Worm (Caenorhabditis elegans) whole organism, L1 larva: ENCODE results near the gene F26F12.3.

Source experiments
- C16A3.4 ChIP-seq: fragments of 150-350 bp; optimal IDR thresholded peaks from 2 replicates; lab custom pipeline; 2014; ENCODE audit warnings: missing biosample characterization, missing genetic modification characterization
- F16B12.6 ChIP-seq: fragments of 150-350 bp; optimal IDR thresholded peaks from 2 replicates; lab custom pipeline; 2014; ENCODE audit warnings: missing biosample characterization, missing genetic modification characterization
- Y116A8C.19 ChIP-seq: sonication (generic microtip); optimal IDR thresholded peaks from 2 replicates; lab custom pipeline; 2016; ENCODE audit warnings: missing compliant biosample characterization, missing genetic modification characterization, borderline replicate concordance
- ama-1 ChIP-seq: fragments of 150-350 bp; optimal IDR thresholded peaks from 2 replicates; lab custom pipeline; 2014
- blmp-1 ChIP-seq: fragments of 150-350 bp; optimal IDR thresholded peaks from 2 replicates; lab custom pipeline; 2014; ENCODE audit warnings: missing biosample characterization, missing genetic modification characterization
- ceh-8 ChIP-seq: fragments of 200-800 bp; sonication (Bioruptor generic); optimal IDR thresholded peaks from 2 replicates; lab custom pipeline; 2018; ENCODE audit warnings: mild to moderate bottlenecking, missing genetic modification characterization, moderate library complexity, missing compliant biosample characterization
- ceh-82 ChIP-seq, 3 experiments: fragments of 150-350 bp in 1 of 3; sonication (generic microtip) in 2 of 3; optimal IDR thresholded peaks; 2 replicates each; lab custom pipeline; 2014 to 2017; ENCODE audit warnings: missing biosample characterization in 3 of 3, missing genetic modification characterization in 3 of 3
- dpl-1 ChIP-seq, 3 experiments: fragments of 150-350 bp in 2 of 3; sonication (generic microtip) in 1 of 3; optimal IDR thresholded peaks; 2 replicates each; lab custom pipeline; 2014 to 2017; ENCODE audit warnings: missing biosample characterization in 3 of 3, missing genetic modification characterization in 3 of 3, missing genetic modification reagents in 3 of 3
- dsc-1 ChIP-seq: sonication (generic microtip); optimal IDR thresholded peaks from 2 replicates; lab custom pipeline; 2016; ENCODE audit warnings: mild to moderate bottlenecking, missing genetic modification characterization, missing compliant biosample characterization
- efl-1 ChIP-seq, 4 experiments: fragments of 150-350 bp; optimal IDR thresholded peaks in 3 of 4; peaks in 1 of 4; 1 replicate in 1 of 4; 2 replicates in 3 of 4; lab custom pipeline; 2014; ENCODE audit warnings: missing biosample characterization in 2 of 4, missing genetic modification characterization in 2 of 4, missing genetic modification reagents in 2 of 4
- efl-3 ChIP-seq: fragments of 200-800 bp; sonication (Bioruptor generic); optimal IDR thresholded peaks from 2 replicates; lab custom pipeline; 2018; ENCODE audit warnings: mild to moderate bottlenecking, missing genetic modification characterization, missing compliant biosample characterization
- egl-13 ChIP-seq: sonication (generic microtip); optimal IDR thresholded peaks from 2 replicates; lab custom pipeline; 2016; ENCODE audit warnings: missing genotype, missing genetic modification reagents, missing genetic modification characterization, missing compliant biosample characterization
- egl-27 ChIP-seq, 2 experiments: fragments of 150-350 bp in 1 of 2; sonication (generic microtip); optimal IDR thresholded peaks; 3 replicates each; lab custom pipeline; 2017 to 2018; ENCODE audit warnings: missing biosample characterization in 2 of 2, missing genetic modification characterization in 2 of 2, missing genetic modification reagents in 2 of 2
- elt-2 ChIP-seq: sonication (generic microtip); optimal IDR thresholded peaks from 2 replicates; lab custom pipeline; 2016; ENCODE audit warnings: missing genetic modification characterization, mild to moderate bottlenecking, inconsistent platforms, missing compliant biosample characterization, missing genetic modification reagents
- ets-5 ChIP-seq: fragments of 200-800 bp; sonication (Bioruptor generic); IDR thresholded peaks from 2 replicates; pipeline ENCODE4 v1.3.6; 2022; ENCODE audit warnings: missing genetic modification characterization, missing compliant biosample characterization
- fkh-10 ChIP-seq: sonication (generic microtip); optimal IDR thresholded peaks from 2 replicates; lab custom pipeline; 2017; ENCODE audit warnings: missing biosample characterization, missing genetic modification reagents, missing genetic modification characterization
- fkh-8 ChIP-seq: sonication (generic microtip); optimal IDR thresholded peaks from 2 replicates; lab custom pipeline; 2016; ENCODE audit warnings: mild to moderate bottlenecking, missing genetic modification characterization, missing compliant biosample characterization
- hpl-2 ChIP-seq: fragments of 150-350 bp; optimal IDR thresholded peaks from 2 replicates; lab custom pipeline; 2014; ENCODE audit warnings: missing biosample characterization, missing genetic modification reagents, missing genetic modification characterization
- isw-1 ChIP-seq: fragments of 200-800 bp; sonication (Bioruptor generic); IDR thresholded peaks from 2 replicates; pipeline ENCODE4 v1.3.6; 2022; ENCODE audit warnings: missing genetic modification characterization, missing compliant biosample characterization
- jun-1 ChIP-seq: fragments of 150-350 bp; optimal IDR thresholded peaks from 2 replicates; lab custom pipeline; 2014; ENCODE audit warnings: missing biosample characterization, missing genetic modification reagents, missing genetic modification characterization
- lin-14 ChIP-seq: fragments of 200-800 bp; sonication (Bioruptor generic); optimal IDR thresholded peaks from 2 replicates; lab custom pipeline; 2018; ENCODE audit warnings: mild to moderate bottlenecking, missing genetic modification characterization, moderate library complexity, missing compliant biosample characterization
- lin-35 ChIP-seq, 2 experiments: fragments of 150-350 bp; optimal IDR thresholded peaks; 2 replicates each; lab custom pipeline; 2014; ENCODE audit warnings: missing biosample characterization in 2 of 2, missing genetic modification characterization in 2 of 2, missing genetic modification reagents in 2 of 2
- lin-39 ChIP-seq: fragments of 150-350 bp; optimal IDR thresholded peaks from 2 replicates; lab custom pipeline; 2014; ENCODE audit warnings: missing biosample characterization, missing genetic modification reagents, missing genetic modification characterization
- lir-3 ChIP-seq: sonication (generic microtip); optimal IDR thresholded peaks from 2 replicates; lab custom pipeline; 2016; ENCODE audit warnings: mild to moderate bottlenecking, missing genetic modification characterization, moderate library complexity, missing compliant biosample characterization; ENCODE audit not compliant: poor library complexity
- lsy-2 ChIP-seq, 2 experiments: fragments of 150-350 bp; optimal IDR thresholded peaks; 2 replicates each; lab custom pipeline; 2014; ENCODE audit warnings: missing biosample characterization in 2 of 2, missing genetic modification characterization in 2 of 2
- mdl-1 ChIP-seq, 2 experiments: fragments of 150-350 bp; optimal IDR thresholded peaks; 2 replicates each; lab custom pipeline; 2014 to 2017; ENCODE audit warnings: missing biosample characterization in 2 of 2, missing genetic modification characterization in 2 of 2, inconsistent platforms in 1 of 2
- mep-1 ChIP-seq: fragments of 150-350 bp; optimal IDR thresholded peaks from 2 replicates; lab custom pipeline; 2014; ENCODE audit warnings: missing biosample characterization, missing genetic modification characterization
- nhr-11 ChIP-seq: fragments of 150-350 bp; optimal IDR thresholded peaks from 2 replicates; lab custom pipeline; 2014; ENCODE audit warnings: missing biosample characterization, missing genetic modification characterization
- nhr-12 ChIP-seq: sonication (generic microtip); optimal IDR thresholded peaks from 2 replicates; lab custom pipeline; 2017; ENCODE audit warnings: missing biosample characterization, missing genetic modification characterization
- nhr-19 ChIP-seq: fragments of 200-800 bp; sonication (Bioruptor generic); conservative IDR thresholded peaks from 2 replicates; pipeline ENCODE4 v1.3.6; 2022; ENCODE audit warnings: missing genetic modification characterization, missing compliant biosample characterization
- nhr-20 ChIP-seq: sonication (generic microtip); optimal IDR thresholded peaks from 2 replicates; lab custom pipeline; 2016; ENCODE audit warnings: mild to moderate bottlenecking, missing genetic modification characterization, missing compliant biosample characterization
- nhr-71 ChIP-seq: sonication (generic microtip); optimal IDR thresholded peaks from 2 replicates; lab custom pipeline; 2016; ENCODE audit warnings: mild to moderate bottlenecking, missing genetic modification characterization, moderate library complexity, missing compliant biosample characterization
- nhr-76 ChIP-seq: sonication (generic microtip); optimal IDR thresholded peaks from 2 replicates; lab custom pipeline; 2017; ENCODE audit warnings: missing biosample characterization, missing genetic modification characterization
- nhr-77 ChIP-seq: fragments of 150-350 bp; optimal IDR thresholded peaks from 2 replicates; lab custom pipeline; 2014; ENCODE audit warnings: missing biosample characterization, missing genetic modification characterization
- nhr-84 ChIP-seq: sonication (generic microtip); optimal IDR thresholded peaks from 2 replicates; lab custom pipeline; 2017; ENCODE audit warnings: missing biosample characterization, missing genetic modification characterization
- nhr-85 ChIP-seq: sonication (generic microtip); peaks from one replicate; lab custom pipeline; 2016; ENCODE audit warnings: missing genetic modification characterization, inconsistent platforms, missing compliant biosample characterization
- nhr-90 ChIP-seq: sonication (generic microtip); optimal IDR thresholded peaks from 2 replicates; lab custom pipeline; 2016; ENCODE audit warnings: mild to moderate bottlenecking, missing genetic modification characterization, missing compliant biosample characterization; ENCODE audit not compliant: poor library complexity
- pag-3 ChIP-seq: sonication (generic microtip); optimal IDR thresholded peaks from 2 replicates; lab custom pipeline; 2017; ENCODE audit warnings: missing genetic modification characterization, mild to moderate bottlenecking, missing compliant biosample characterization, antibody characterized with exemption, borderline replicate concordance; ENCODE audit not compliant: insufficient read depth
- pax-3 ChIP-seq: fragments of 200-800 bp; sonication (Bioruptor generic); optimal IDR thresholded peaks from 2 replicates; lab custom pipeline; 2018; ENCODE audit warnings: mild to moderate bottlenecking, missing genetic modification characterization, moderate library complexity, missing compliant biosample characterization
- sox-4 ChIP-seq: sonication (generic microtip); optimal IDR thresholded peaks from 2 replicates; lab custom pipeline; 2016; ENCODE audit warnings: missing genetic modification characterization, missing compliant biosample characterization
- sptf-1 ChIP-seq: fragments of 150-350 bp; optimal IDR thresholded peaks from 2 replicates; lab custom pipeline; 2014; ENCODE audit warnings: missing biosample characterization, missing genetic modification characterization
- swsn-7 ChIP-seq: sonication (generic microtip); optimal IDR thresholded peaks from 2 replicates; lab custom pipeline; 2016; ENCODE audit warnings: missing genetic modification characterization, missing compliant biosample characterization
- unc-130 ChIP-seq: fragments of 150-350 bp; optimal IDR thresholded peaks from 2 replicates; lab custom pipeline; 2017; ENCODE audit warnings: missing biosample characterization, missing genetic modification characterization, inconsistent platforms
- unc-86 ChIP-seq: sonication (generic microtip); optimal IDR thresholded peaks from 2 replicates; lab custom pipeline; 2016; ENCODE audit warnings: missing genetic modification characterization, missing compliant biosample characterization
- unc-98 ChIP-seq: fragments of 200-800 bp; sonication (Bioruptor generic); IDR thresholded peaks from 2 replicates; pipeline ENCODE4 v1.3.6; 2022; ENCODE audit warnings: missing genetic modification characterization, missing compliant biosample characterization
- xbp-1 ChIP-seq: sonication (generic microtip); optimal IDR thresholded peaks from 2 replicates; lab custom pipeline; 2016; ENCODE audit warnings: missing genetic modification characterization, missing compliant biosample characterization
- zip-4 ChIP-seq: fragments of 200-800 bp; sonication (Bioruptor generic); optimal IDR thresholded peaks from 2 replicates; lab custom pipeline; 2018; ENCODE audit warnings: mild to moderate bottlenecking, missing genetic modification characterization, moderate library complexity, missing compliant biosample characterization
- ztf-11 ChIP-seq, 2 experiments: sonication (generic microtip); optimal IDR thresholded peaks; 2 replicates each; lab custom pipeline; 2016 to 2017; ENCODE audit warnings: missing genetic modification characterization in 2 of 2, missing biosample characterization in 1 of 2, missing compliant biosample characterization in 1 of 2
- ztf-4 ChIP-seq: fragments of 150-350 bp; optimal IDR thresholded peaks from 2 replicates; lab custom pipeline; 2014; ENCODE audit warnings: missing biosample characterization, missing genetic modification characterization

The F26F12.3 gene

DNA sequence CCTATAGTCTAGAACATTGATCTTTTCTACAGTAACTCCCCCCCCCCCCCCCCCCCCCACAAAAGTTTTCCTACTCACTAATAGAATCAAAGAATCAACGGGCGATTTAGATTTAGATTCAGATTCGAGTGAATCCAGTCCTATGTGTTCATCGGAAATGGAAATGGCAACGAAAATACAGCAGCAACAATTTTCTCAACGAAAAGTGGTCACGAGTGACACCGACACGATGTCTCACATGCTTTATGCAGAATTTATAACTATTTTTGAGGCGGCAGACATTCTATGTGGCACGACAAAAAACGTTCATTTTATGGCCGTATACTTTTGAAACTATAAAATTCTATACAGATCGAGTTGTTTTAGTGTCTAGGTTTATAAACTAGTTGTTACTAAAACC is 357 bp downstream of the F26F12.3 start:
- TF ChIP-seq mep-1 (tag; lab: Kevin White, UChicago) (peak; percentile 41), nhr-19 (no peak), blmp-1 (peak; percentile 6), fkh-8 (tag; lab: Kevin White, UChicago) (peak; percentile 58), efl-1 (optimal IDR thresholded peaks at IDR 0.05; lab: Kevin White, UChicago) (no peak), efl-1 (GFP tag; optimal IDR thresholded peaks at IDR 0.05 in 1 of 2; lab: Kevin White, UChicago) (peak in 1 of 2 experiments; percentile 78), ztf-4 (tag; lab: Kevin White, UChicago) (peak; percentile 32), nhr-84 (tag; lab: Kevin White, UChicago) (no peak), lin-14 (GFP tag; lab: Kevin White, UChicago) (peak; percentile 23), unc-86 (tag; lab: Kevin White, UChicago) (peak; percentile 39)

DNA sequence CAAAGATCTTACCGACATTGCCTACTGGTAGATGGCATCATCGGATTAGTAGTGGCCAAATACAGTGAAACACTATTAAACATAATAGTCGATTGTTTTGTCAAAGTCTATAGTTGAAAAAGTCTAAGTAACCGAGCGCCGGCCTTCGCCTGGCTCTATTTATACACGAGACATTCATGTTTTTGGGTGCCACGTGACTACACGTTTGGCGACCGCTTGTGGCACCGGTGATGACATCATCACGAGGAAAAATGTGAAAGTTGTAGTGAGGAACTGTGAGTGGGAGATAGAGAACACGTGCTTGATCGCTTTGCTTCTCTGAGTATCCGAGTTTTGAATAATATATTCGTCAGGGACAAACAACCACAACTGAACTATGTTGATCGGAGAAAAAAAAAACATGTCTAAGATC is 1.2 kb downstream of the F26F12.3 start:
- peak; percentile 5 for TF ChIP-seq zip-4
- TF ChIP-seq F16B12.6, result no peak
- peak in 1 of 2 experiments; percentile 2 for TF ChIP-seq ztf-11 (tag; optimal IDR thresholded peaks at IDR 0.05; lab: Kevin White, UChicago)
- no peak for TF ChIP-seq nhr-84 (tag; lab: Kevin White, UChicago)
- TF ChIP-seq unc-98, result no peak
- no peak for TF ChIP-seq egl-13
- peak; percentile 44 for TF ChIP-seq nhr-11
- no peak for TF ChIP-seq nhr-76 (tag; lab: Kevin White, UChicago)
- TF ChIP-seq nhr-71 (tag; lab: Kevin White, UChicago), result peak; percentile 97
- TF ChIP-seq ama-1 (lab: Kevin White, UChicago), result peak; percentile 66
- TF ChIP-seq nhr-90 (tag; lab: Kevin White, UChicago), result peak; percentile 82
- no peak for TF ChIP-seq Y116A8C.19 (tag; lab: Kevin White, UChicago)
- TF ChIP-seq dsc-1 (tag; lab: Kevin White, UChicago), result peak; percentile 31
- TF ChIP-seq egl-27 (tag; optimal IDR thresholded peaks at IDR 0.05; lab: Kevin White, UChicago), result no peak
- peak; percentile 55 for TF ChIP-seq hpl-2
- TF ChIP-seq nhr-20 (tag; lab: Kevin White, UChicago), result peak; percentile 98
- TF ChIP-seq lsy-2 (tag; optimal IDR thresholded peaks at IDR 0.05; lab: Kevin White, UChicago), result peak; percentile 56 to 77
- TF ChIP-seq lir-3, result peak; percentile 86
- TF ChIP-seq unc-130 (tag; lab: Kevin White, UChicago), result peak; percentile 93
- peak; percentile 13 for TF ChIP-seq lin-39 (tag; lab: Kevin White, UChicago)
- no peak for TF ChIP-seq isw-1 (GFP tag; lab: Robert Waterston, UW)
- TF ChIP-seq lin-14 (GFP tag; lab: Kevin White, UChicago), result peak; percentile 91
- TF ChIP-seq ets-5, result no peak
- TF ChIP-seq blmp-1, result peak; percentile 92
- TF ChIP-seq C16A3.4 (tag; lab: Kevin White, UChicago), result peak; percentile 64
- peak; percentile 78 for TF ChIP-seq xbp-1 (tag; lab: Kevin White, UChicago)
- peak; percentile 44 to 62 (median 55) for TF ChIP-seq dpl-1 (GFP tag; optimal IDR thresholded peaks at IDR 0.05; lab: Kevin White, UChicago)
- peak; percentile 46 for TF ChIP-seq jun-1 (tag; lab: Kevin White, UChicago)
- peak; percentile 52 to 89 for TF ChIP-seq lin-35 (GFP tag; optimal IDR thresholded peaks at IDR 0.05; lab: Kevin White, UChicago)
- TF ChIP-seq nhr-85, result peak; percentile 99
- no peak for TF ChIP-seq efl-3
- peak; percentile 67 for TF ChIP-seq pax-3
- no peak for TF ChIP-seq ceh-82 (tag; optimal IDR thresholded peaks at IDR 0.05; lab: Kevin White, UChicago)
- TF ChIP-seq elt-2 (tag; lab: Kevin White, UChicago), result peak; percentile 59
- peak; percentile 30 to 34 for TF ChIP-seq efl-1 (optimal IDR thresholded peaks at IDR 0.05; lab: Kevin White, UChicago)
- TF ChIP-seq efl-1 (GFP tag; optimal IDR thresholded peaks at IDR 0.05 in 1 of 2; lab: Kevin White, UChicago), result peak; percentile 41 to 97
- TF ChIP-seq nhr-12 (tag; lab: Kevin White, UChicago), result no peak
- TF ChIP-seq fkh-8 (tag; lab: Kevin White, UChicago), result no peak
- TF ChIP-seq fkh-10, result no peak
- no peak for TF ChIP-seq nhr-77 (tag; lab: Kevin White, UChicago)
- TF ChIP-seq sptf-1 (tag; lab: Kevin White, UChicago), result no peak
- no peak for TF ChIP-seq sox-4 (tag; lab: Kevin White, UChicago)
- TF ChIP-seq swsn-7 (tag; lab: Kevin White, UChicago), result peak; percentile 58
- peak; percentile 67 for TF ChIP-seq pag-3 (tag; lab: Kevin White, UChicago)
- TF ChIP-seq mdl-1 (tag; optimal IDR thresholded peaks at IDR 0.05; lab: Kevin White, UChicago), result peak in 1 of 2 experiments; percentile 99
- peak; percentile 89 for TF ChIP-seq ztf-4 (tag; lab: Kevin White, UChicago)
- TF ChIP-seq ceh-8, result peak; percentile 59
